Worm (Caenorhabditis elegans) whole organism, early embryonic: ENCODE data around the gene ZK1037.6.

Experiments
- B0310.2 ChIP-seq: sonication (generic microtip); optimal IDR thresholded peaks from 2 replicates; lab custom pipeline; 2016; ENCODE audit warnings: mild to moderate bottlenecking, missing genetic modification characterization, missing compliant biosample characterization
- F13C5.2 ChIP-seq: sonication (generic microtip); optimal IDR thresholded peaks from 2 replicates; lab custom pipeline; 2017; ENCODE audit warnings: mild to moderate bottlenecking, missing genetic modification characterization, inconsistent platforms, missing compliant biosample characterization
- ama-1 ChIP-seq: fragments of 150-350 bp; optimal IDR thresholded peaks from 2 replicates; lab custom pipeline; 2014
- ceh-13 ChIP-seq: fragments of 200-800 bp; sonication (Bioruptor generic); optimal IDR thresholded peaks from 2 replicates; lab custom pipeline; 2018; ENCODE audit warnings: mild to moderate bottlenecking, missing genetic modification characterization, missing compliant biosample characterization
- ceh-36 ChIP-seq: sonication (generic microtip); optimal IDR thresholded peaks from 2 replicates; lab custom pipeline; 2016; ENCODE audit warnings: missing genetic modification characterization, inconsistent platforms, missing compliant biosample characterization
- ets-7 ChIP-seq: sonication (generic microtip); optimal IDR thresholded peaks from 2 replicates; lab custom pipeline; 2016; ENCODE audit warnings: missing genotype, missing genetic modification characterization, missing compliant biosample characterization
- flt-1 ChIP-seq: fragments of 200-800 bp; sonication (Bioruptor generic); IDR thresholded peaks from 2 replicates; pipeline ENCODE4 v1.3.6; 2022; ENCODE audit warnings: missing genetic modification characterization, missing compliant biosample characterization
- hnd-1 ChIP-seq: sonication (generic microtip); optimal IDR thresholded peaks from 2 replicates; lab custom pipeline; 2016; ENCODE audit warnings: missing genetic modification characterization, missing compliant biosample characterization
- sea-1 ChIP-seq: fragments of 200-800 bp; sonication (Bioruptor generic); conservative IDR thresholded peaks from 2 replicates; pipeline ENCODE4 v1.3.6; 2022; ENCODE audit warnings: missing genetic modification characterization, missing compliant biosample characterization
- tbx-11 ChIP-seq: fragments of 200-800 bp; sonication (Bioruptor generic); IDR thresholded peaks from 2 replicates; pipeline ENCODE4 v1.3.6; 2022; ENCODE audit warnings: missing genetic modification characterization, missing compliant biosample characterization
- tbx-37 ChIP-seq: fragments of 200-800 bp; sonication (Bioruptor generic); conservative IDR thresholded peaks from 2 replicates; pipeline ENCODE4 v1.3.6; 2022; ENCODE audit warnings: missing genetic modification reagents, missing genetic modification characterization, missing compliant biosample characterization
- tra-4 ChIP-seq: sonication (generic microtip); optimal IDR thresholded peaks from 2 replicates; lab custom pipeline; 2017; ENCODE audit warnings: missing genetic modification characterization, missing compliant biosample characterization

DNA sequence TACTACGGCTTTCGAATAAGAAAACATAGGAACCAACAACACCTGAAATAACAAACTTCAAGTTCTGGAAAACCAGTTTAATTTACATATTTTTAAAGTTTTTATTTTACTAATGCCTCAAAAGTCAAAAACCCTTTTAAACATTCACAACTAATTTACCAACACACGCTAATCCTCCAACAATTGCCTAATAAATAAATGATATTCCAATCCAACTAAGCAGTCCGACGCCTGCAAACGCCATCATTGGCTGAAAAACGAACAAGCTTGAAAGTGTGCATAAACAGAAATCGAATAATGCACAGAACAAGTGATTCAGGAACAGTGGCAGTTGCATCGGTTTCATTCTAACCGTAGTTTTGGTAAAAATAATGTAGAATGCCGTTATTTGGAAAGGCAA is 40.2 kb upstream of the ZK1037.6 start:
- no peak for TF ChIP-seq B0310.2
- TF ChIP-seq tbx-37 (GFP tag; lab: Robert Waterston, UW): no peak
- TF ChIP-seq tbx-11 (GFP tag; lab: Robert Waterston, UW): no peak
- no peak for TF ChIP-seq ets-7
- TF ChIP-seq sea-1: no peak
- TF ChIP-seq flt-1 (GFP tag; lab: Robert Waterston, UW): no peak
- TF ChIP-seq ceh-13 (GFP tag; lab: Kevin White, UChicago): no peak
- TF ChIP-seq ama-1: no peak
- TF ChIP-seq hnd-1 (tag; lab: Kevin White, UChicago): no peak
- TF ChIP-seq tra-4 (tag; lab: Kevin White, UChicago): no peak
- no peak for TF ChIP-seq F13C5.2 (tag; lab: Kevin White, UChicago)
- no peak for TF ChIP-seq ceh-36
